Fruit fly (Drosophila melanogaster) Kc167 (cell line): ENCODE results near the gene CG42828.

Experiments
- Myc ChIP-seq: fragments of >200 bp; optimal IDR thresholded peaks from 2 replicates; lab custom pipeline; 2017; ENCODE audit warnings: missing external identifiers
- Sin3A ChIP-seq: fragments of >200 bp; optimal IDR thresholded peaks from 2 replicates; lab custom pipeline; 2018; ENCODE audit warnings: missing external identifiers
- psq ChIP-seq: fragments of >200 bp; optimal IDR thresholded peaks from 2 replicates; lab custom pipeline; 2017; ENCODE audit warnings: missing external identifiers
- ttk ChIP-seq: sonication (Bioruptor generic); optimal IDR thresholded peaks from 2 replicates; lab custom pipeline; 2017; ENCODE audit warnings: missing external identifiers

dm6 chr3R:23355829-23356738 is 17.4 kb upstream of the CG42828 start, which contains the start of the genes ATPsynCF6 and Sec13:
- no peak for TF ChIP-seq psq (lab: Kevin White, UChicago)
- TF ChIP-seq ttk (lab: Kevin White, UChicago), result no peak
- TF ChIP-seq Myc (lab: Kevin White, UChicago), result no peak
- TF ChIP-seq Sin3A (lab: Kevin White, UChicago), result no peak
